Worm (Caenorhabditis elegans) whole organism, early embryonic: ENCODE results near the gene F38C2.7.

Experiments used
- B0310.2 ChIP-seq: sonication (generic microtip); optimal IDR thresholded peaks from 2 replicates; lab custom pipeline; 2016; ENCODE audit warnings: mild to moderate bottlenecking, missing genetic modification characterization, missing compliant biosample characterization
- F13C5.2 ChIP-seq: sonication (generic microtip); optimal IDR thresholded peaks from 2 replicates; lab custom pipeline; 2017; ENCODE audit warnings: mild to moderate bottlenecking, missing genetic modification characterization, inconsistent platforms, missing compliant biosample characterization
- aly-1 ChIP-seq: sonication (generic microtip); optimal IDR thresholded peaks from 2 replicates; lab custom pipeline; 2016; ENCODE audit warnings: missing genetic modification characterization, missing compliant biosample characterization
- ama-1 ChIP-seq: fragments of 150-350 bp; optimal IDR thresholded peaks from 2 replicates; lab custom pipeline; 2014
- ceh-13 ChIP-seq: fragments of 200-800 bp; sonication (Bioruptor generic); optimal IDR thresholded peaks from 2 replicates; lab custom pipeline; 2018; ENCODE audit warnings: mild to moderate bottlenecking, missing genetic modification characterization, missing compliant biosample characterization
- ceh-36 ChIP-seq: sonication (generic microtip); optimal IDR thresholded peaks from 2 replicates; lab custom pipeline; 2016; ENCODE audit warnings: missing genetic modification characterization, inconsistent platforms, missing compliant biosample characterization
- ets-7 ChIP-seq: sonication (generic microtip); optimal IDR thresholded peaks from 2 replicates; lab custom pipeline; 2016; ENCODE audit warnings: missing genotype, missing genetic modification characterization, missing compliant biosample characterization
- hnd-1 ChIP-seq: sonication (generic microtip); optimal IDR thresholded peaks from 2 replicates; lab custom pipeline; 2016; ENCODE audit warnings: missing genetic modification characterization, missing compliant biosample characterization
- pes-1 ChIP-seq: fragments of 200-800 bp; sonication (Bioruptor generic); IDR thresholded peaks from 2 replicates; pipeline ENCODE4 v1.3.6; 2022; ENCODE audit warnings: missing genetic modification reagents, missing genetic modification characterization, missing compliant biosample characterization
- scrt-1 ChIP-seq: fragments of 200-800 bp; sonication (Bioruptor generic); IDR thresholded peaks from 2 replicates; pipeline ENCODE4 v1.3.6; 2022; ENCODE audit warnings: missing genetic modification characterization, missing compliant biosample characterization
- tbx-11 ChIP-seq: fragments of 200-800 bp; sonication (Bioruptor generic); IDR thresholded peaks from 2 replicates; pipeline ENCODE4 v1.3.6; 2022; ENCODE audit warnings: missing genetic modification characterization, missing compliant biosample characterization
- tra-4 ChIP-seq: sonication (generic microtip); optimal IDR thresholded peaks from 2 replicates; lab custom pipeline; 2017; ENCODE audit warnings: missing genetic modification characterization, missing compliant biosample characterization

DNA sequence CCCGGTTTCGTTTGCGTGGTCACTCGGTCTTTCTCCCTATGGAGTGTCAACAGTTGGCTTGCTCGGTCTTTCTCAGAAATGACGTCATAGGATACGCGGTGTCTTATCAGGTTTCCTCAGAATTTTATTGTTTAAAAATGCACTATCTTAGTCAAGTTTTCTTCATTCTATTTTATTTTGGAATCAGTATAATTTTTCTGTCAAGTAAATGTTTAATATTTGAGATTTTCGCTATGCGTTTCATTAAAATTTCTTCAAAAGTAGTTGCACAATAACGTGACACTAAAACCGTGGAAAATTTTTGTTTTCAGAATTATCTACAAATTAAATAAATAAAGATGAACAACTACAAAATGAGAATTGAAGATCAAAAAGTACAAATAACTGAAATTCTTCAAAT, 19.9 kb downstream of the F38C2.7 start, which contains the start of gene hlh-31:
- TF ChIP-seq ama-1 (lab: Kevin White, UChicago), result no peak
- no peak for TF ChIP-seq ceh-36 (tag; lab: Kevin White, UChicago)
- TF ChIP-seq aly-1 (tag; lab: Kevin White, UChicago), result no peak
- no peak for TF ChIP-seq hnd-1 (tag; lab: Kevin White, UChicago)
- no peak for TF ChIP-seq ceh-13 (GFP tag; lab: Kevin White, UChicago)
- no peak for TF ChIP-seq tra-4
- TF ChIP-seq tbx-11 (GFP tag; lab: Robert Waterston, UW), result no peak
- TF ChIP-seq scrt-1 (GFP tag; lab: Robert Waterston, UW), result no peak
- no peak for TF ChIP-seq ets-7 (tag; lab: Kevin White, UChicago)
- TF ChIP-seq pes-1 (GFP tag; lab: Robert Waterston, UW), result no peak
- TF ChIP-seq B0310.2, result no peak
- TF ChIP-seq F13C5.2 (tag; lab: Kevin White, UChicago), result no peak
